Worm (Caenorhabditis elegans) whole organism, L3 larva: ENCODE data around the gene W06G6.20.

Experiments used
- daf-12 ChIP-seq: fragments of 150-350 bp; optimal IDR thresholded peaks from 2 replicates; lab custom pipeline; 2014; ENCODE audit warnings: missing biosample characterization, missing genetic modification reagents, missing genetic modification characterization
- hmg-11 ChIP-seq: sonication (generic microtip); optimal IDR thresholded peaks from 2 replicates; lab custom pipeline; 2016; ENCODE audit warnings: missing genetic modification characterization, missing compliant biosample characterization
- lin-39 ChIP-seq: fragments of 150-350 bp; optimal IDR thresholded peaks from 2 replicates; lab custom pipeline; 2018; ENCODE audit warnings: missing biosample characterization, missing genetic modification reagents, missing genetic modification characterization
- mdl-1 ChIP-seq: fragments of 150-350 bp; optimal IDR thresholded peaks from 2 replicates; lab custom pipeline; 2014; ENCODE audit warnings: missing biosample characterization, missing genetic modification characterization
- pha-4 ChIP-seq: fragments of 150-350 bp; optimal IDR thresholded peaks from 2 replicates; lab custom pipeline; 2014; ENCODE audit warnings: missing biosample characterization, missing genetic modification reagents, missing genetic modification characterization
- unc-62 ChIP-seq: fragments of 150-350 bp; sonication (generic microtip); optimal IDR thresholded peaks from 4 replicates; lab custom pipeline; 2014; ENCODE audit warnings: missing biosample characterization, missing genetic modification reagents, missing genetic modification characterization

- TF ChIP-seq pha-4 (tag; lab: Kevin White, UChicago) (no peak), mdl-1 (no peak), unc-62 (GFP tag; lab: Kevin White, UChicago) (no peak), lin-39 (tag; lab: Kevin White, UChicago) (no peak), hmg-11 (tag; lab: Kevin White, UChicago) (no peak), daf-12 (no peak)
Measured at ce11 chrV:16643558-16643957, 4.6 kb downstream of the W06G6.20 start, which contains the start of gene srw-77.
